Fruit fly (Drosophila melanogaster) whole organism, prepupa: ENCODE measurements around the gene CG31921.

ENCODE experiments used
- CG10631 ChIP-seq: fragments of 200-800 bp; sonication (Bioruptor generic); optimal IDR thresholded peaks from 2 replicates; lab custom pipeline; 2016; ENCODE audit warnings: missing biosample characterization, missing genetic modification characterization
- CG10669 ChIP-seq: fragments of 200-800 bp; sonication (Bioruptor generic); optimal IDR thresholded peaks from 3 replicates; lab custom pipeline; 2018; ENCODE audit warnings: missing biosample characterization, mild to moderate bottlenecking, missing genetic modification characterization, moderate library complexity
- CG11902 ChIP-seq: fragments of 200-800 bp; sonication (Bioruptor generic); optimal IDR thresholded peaks from 3 replicates; lab custom pipeline; 2016; ENCODE audit warnings: missing biosample characterization, missing genetic modification characterization
- CG32006 ChIP-seq: fragments of 200-800 bp; sonication (Bioruptor generic); optimal IDR thresholded peaks from 3 replicates; lab custom pipeline; 2017; ENCODE audit warnings: missing biosample characterization, mild to moderate bottlenecking, missing genetic modification characterization
- CG34406 ChIP-seq: fragments of 200-800 bp; sonication (Bioruptor generic); optimal IDR thresholded peaks from 3 replicates; lab custom pipeline; 2016; ENCODE audit warnings: missing biosample characterization, missing genetic modification characterization
- CG3919 ChIP-seq: fragments of 200-800 bp; sonication (Bioruptor generic); optimal IDR thresholded peaks from 3 replicates; lab custom pipeline; 2016; ENCODE audit warnings: missing biosample characterization, missing genetic modification characterization
- CG6163 ChIP-seq: fragments of 200-800 bp; sonication (Bioruptor generic); IDR thresholded peaks from 3 replicates; pipeline ENCODE4 v1.3.6; 2022; ENCODE audit warnings: missing biosample characterization, missing genetic modification characterization
- CG6808 ChIP-seq: fragments of 200-800 bp; sonication (Bioruptor generic); optimal IDR thresholded peaks from 3 replicates; lab custom pipeline; 2017; ENCODE audit warnings: missing biosample characterization, missing genetic modification characterization, mild to moderate bottlenecking, moderate library complexity, missing genetic modification reagents
- CG7368 ChIP-seq: fragments of 200-800 bp; sonication (Bioruptor generic); optimal IDR thresholded peaks from 3 replicates; lab custom pipeline; 2016; ENCODE audit warnings: missing biosample characterization, missing genetic modification characterization
- CG8119 ChIP-seq: fragments of 200-800 bp; sonication (Bioruptor generic); IDR thresholded peaks from 3 replicates; pipeline ENCODE4 v1.3.6; 2022; ENCODE audit warnings: missing biosample characterization, missing genetic modification characterization
- CG8632 ChIP-seq: fragments of 200-800 bp; sonication (Bioruptor generic); optimal IDR thresholded peaks from 3 replicates; lab custom pipeline; 2016; ENCODE audit warnings: missing biosample characterization, missing genetic modification characterization
- CG9139 ChIP-seq: fragments of 200-800 bp; sonication (Bioruptor generic); optimal IDR thresholded peaks from 3 replicates; lab custom pipeline; 2017; ENCODE audit warnings: missing biosample characterization, mild to moderate bottlenecking, missing genetic modification characterization
- Ets21C ChIP-seq: fragments of 200-800 bp; sonication (Bioruptor generic); optimal IDR thresholded peaks from 3 replicates; lab custom pipeline; 2016; ENCODE audit warnings: missing biosample characterization, missing genetic modification characterization
- Ets96B ChIP-seq: fragments of 200-800 bp; optimal IDR thresholded peaks from 2 replicates; lab custom pipeline; 2019; ENCODE audit warnings: missing biosample characterization, mild to moderate bottlenecking, missing genetic modification characterization, moderate library complexity
- Gug ChIP-seq: fragments of 200-800 bp; sonication (Bioruptor generic); IDR thresholded peaks from 2 replicates; pipeline ENCODE4 v1.3.6; 2022; ENCODE audit warnings: missing biosample characterization, missing genetic modification characterization
- Hr38 ChIP-seq: sonication (Bioruptor generic); optimal IDR thresholded peaks from 2 replicates; lab custom pipeline; 2016; ENCODE audit warnings: missing biosample characterization, missing genetic modification characterization
- Hr4 ChIP-seq: fragments of 200-800 bp; sonication (Bioruptor generic); optimal IDR thresholded peaks from 3 replicates; lab custom pipeline; 2016; ENCODE audit warnings: missing biosample characterization, missing genetic modification characterization
- Lpt ChIP-seq: fragments of 200-800 bp; sonication (Bioruptor generic); optimal IDR thresholded peaks from 3 replicates; lab custom pipeline; 2016; ENCODE audit warnings: missing biosample characterization, missing genetic modification characterization
- Met ChIP-seq: fragments of 200-800 bp; sonication (Bioruptor generic); optimal IDR thresholded peaks from 3 replicates; lab custom pipeline; 2016; ENCODE audit warnings: missing biosample characterization, missing genetic modification characterization
- OdsH ChIP-seq: fragments of 200-800 bp; sonication (Bioruptor generic); optimal IDR thresholded peaks from 3 replicates; lab custom pipeline; 2016; ENCODE audit warnings: missing biosample characterization, missing genetic modification characterization
- Sox102F ChIP-seq: fragments of 200-800 bp; sonication (Bioruptor generic); optimal IDR thresholded peaks from 2 replicates; lab custom pipeline; 2016; ENCODE audit warnings: missing biosample characterization, mild to moderate bottlenecking, missing genetic modification characterization
- achi ChIP-seq: fragments of 200-800 bp; sonication (Bioruptor generic); optimal IDR thresholded peaks from 3 replicates; lab custom pipeline; 2016; ENCODE audit warnings: missing biosample characterization, missing genetic modification characterization
- cyc ChIP-seq: fragments of 200-800 bp; sonication (Bioruptor generic); optimal IDR thresholded peaks from 3 replicates; lab custom pipeline; 2016; ENCODE audit warnings: missing biosample characterization, missing genetic modification characterization
- dac ChIP-seq: fragments of 200-800 bp; sonication (Bioruptor generic); optimal IDR thresholded peaks from 2 replicates; lab custom pipeline; 2017; ENCODE audit warnings: missing biosample characterization, mild to moderate bottlenecking, missing genetic modification characterization
- dsx ChIP-seq: fragments of 200-800 bp; optimal IDR thresholded peaks from 3 replicates; lab custom pipeline; 2019; ENCODE audit warnings: missing biosample characterization, mild to moderate bottlenecking, missing genetic modification characterization, moderate library complexity; ENCODE audit not compliant: poor library complexity, severe bottlenecking
- eg ChIP-seq: fragments of 200-800 bp; sonication (Bioruptor generic); IDR thresholded peaks from 3 replicates; pipeline ENCODE4 v1.3.6; 2022; ENCODE audit warnings: missing biosample characterization, missing genetic modification characterization
- fd59A ChIP-seq: fragments of 200-800 bp; sonication (Bioruptor generic); optimal IDR thresholded peaks from 2 replicates; lab custom pipeline; 2017; ENCODE audit warnings: missing biosample characterization, mild to moderate bottlenecking, missing genetic modification characterization, missing genetic modification reagents
- fd85E ChIP-seq: fragments of 200-800 bp; sonication (Bioruptor generic); optimal IDR thresholded peaks from 3 replicates; lab custom pipeline; 2016; ENCODE audit warnings: missing biosample characterization, missing genetic modification characterization
- fkh ChIP-seq: fragments of 200-800 bp; sonication (Bioruptor generic); optimal IDR thresholded peaks from 3 replicates; lab custom pipeline; 2017; ENCODE audit warnings: missing biosample characterization, mild to moderate bottlenecking, missing genetic modification characterization, moderate library complexity
- net ChIP-seq: fragments of 200-800 bp; sonication (Bioruptor generic); optimal IDR thresholded peaks from 3 replicates; lab custom pipeline; 2016; ENCODE audit warnings: missing biosample characterization, missing genetic modification characterization
- pdm3 ChIP-seq: fragments of 200-800 bp; sonication (Bioruptor generic); optimal IDR thresholded peaks from 3 replicates; lab custom pipeline; 2016; ENCODE audit warnings: missing biosample characterization, missing genetic modification characterization
- salr ChIP-seq, 2 experiments: fragments of 200-800 bp; sonication (Bioruptor generic); optimal IDR thresholded peaks; 3 replicates each; lab custom pipeline; 2016 to 2018; ENCODE audit warnings: missing biosample characterization in 2 of 2, missing genetic modification characterization in 2 of 2, mild to moderate bottlenecking in 1 of 2
- spab ChIP-seq: fragments of 200-800 bp; sonication (Bioruptor generic); optimal IDR thresholded peaks from 2 replicates; lab custom pipeline; 2017; ENCODE audit warnings: missing biosample characterization, mild to moderate bottlenecking, missing genetic modification characterization, missing genetic modification reagents
- ss ChIP-seq, 2 experiments: fragments of 200-800 bp; sonication (Bioruptor generic); optimal IDR thresholded peaks; 2 replicates in 1 of 2; 3 replicates in 1 of 2; lab custom pipeline; 2017 to 2018; ENCODE audit warnings: mild to moderate bottlenecking in 2 of 2, missing biosample characterization in 2 of 2, missing genetic modification characterization in 2 of 2, moderate library complexity in 1 of 2
- topi ChIP-seq: fragments of 200-800 bp; sonication (Bioruptor generic); optimal IDR thresholded peaks from 3 replicates; lab custom pipeline; 2016; ENCODE audit warnings: missing biosample characterization, missing genetic modification characterization
- vri ChIP-seq: fragments of 200-800 bp; sonication (Bioruptor generic); optimal IDR thresholded peaks from 3 replicates; lab custom pipeline; 2016; ENCODE audit warnings: missing biosample characterization, mild to moderate bottlenecking, missing genetic modification characterization

CG31921 gene

DNA sequence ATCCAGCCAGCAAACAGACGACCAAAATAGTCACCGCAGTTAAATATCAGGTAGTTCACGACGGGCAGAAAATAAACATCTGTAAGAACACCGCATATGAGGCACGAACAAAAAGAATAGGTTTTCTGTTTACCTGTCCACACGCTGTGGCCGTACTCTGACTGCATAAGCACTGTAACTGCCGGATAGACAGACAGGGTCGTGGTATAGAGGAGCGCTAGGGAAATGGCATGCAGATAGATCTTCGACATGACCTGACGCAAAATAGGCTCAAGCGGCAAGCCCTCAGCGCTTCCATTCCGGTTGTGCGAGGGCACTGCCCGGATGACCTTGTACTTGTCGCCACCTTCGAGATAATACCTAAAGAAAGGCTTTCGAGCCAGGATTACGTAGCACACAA lies 24.1 kb upstream of the CG31921 start:
- TF ChIP-seq CG3919 (GFP tag; lab: Kevin White, UChicago): no peak
- TF ChIP-seq eg: no peak
- no peak for TF ChIP-seq spab (GFP tag; lab: Kevin White, UChicago)
- no peak for TF ChIP-seq CG10669 (GFP tag; lab: Kevin White, UChicago)
- TF ChIP-seq, all 60 proteins: peak for 0

DNA sequence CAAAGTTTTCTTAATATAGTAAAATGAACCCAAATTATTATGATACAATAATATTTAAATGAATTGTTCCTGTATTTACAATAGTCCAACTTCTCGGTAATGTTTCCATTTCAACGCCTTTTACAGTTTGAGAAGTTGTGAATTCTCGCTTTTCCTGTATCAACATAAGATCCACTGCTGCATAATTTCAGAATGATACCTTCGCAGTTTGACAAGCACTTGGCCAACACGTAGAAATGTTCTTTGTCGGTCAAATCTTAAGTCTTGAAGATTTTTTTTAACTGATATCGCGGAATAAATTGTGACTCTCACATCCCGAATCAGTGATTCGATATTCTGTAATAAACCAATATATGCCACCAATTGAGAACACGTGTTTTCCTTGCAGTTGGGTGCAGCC lies 15.5 kb upstream of the CG31921 start:
- TF ChIP-seq salr (GFP tag; optimal IDR thresholded peaks at IDR 0.05; lab: Kevin White, UChicago): no peak
- no peak for TF ChIP-seq fkh (GFP tag; lab: Kevin White, UChicago)
- no peak for TF ChIP-seq pdm3 (GFP tag; lab: Kevin White, UChicago)
- no peak for TF ChIP-seq achi (GFP tag; lab: Kevin White, UChicago)
- TF ChIP-seq vri (GFP tag; lab: Kevin White, UChicago): no peak
- no peak for TF ChIP-seq CG8632 (GFP tag; lab: Kevin White, UChicago)
- no peak for TF ChIP-seq cyc (GFP tag; lab: Kevin White, UChicago)
- no peak for TF ChIP-seq CG7368
- no peak for TF ChIP-seq net (GFP tag; lab: Kevin White, UChicago)
- no peak for TF ChIP-seq Hr38 (GFP tag; lab: Kevin White, UChicago)
- no peak for TF ChIP-seq dac (GFP tag; lab: Kevin White, UChicago)
- TF ChIP-seq Lpt: no peak

DNA sequence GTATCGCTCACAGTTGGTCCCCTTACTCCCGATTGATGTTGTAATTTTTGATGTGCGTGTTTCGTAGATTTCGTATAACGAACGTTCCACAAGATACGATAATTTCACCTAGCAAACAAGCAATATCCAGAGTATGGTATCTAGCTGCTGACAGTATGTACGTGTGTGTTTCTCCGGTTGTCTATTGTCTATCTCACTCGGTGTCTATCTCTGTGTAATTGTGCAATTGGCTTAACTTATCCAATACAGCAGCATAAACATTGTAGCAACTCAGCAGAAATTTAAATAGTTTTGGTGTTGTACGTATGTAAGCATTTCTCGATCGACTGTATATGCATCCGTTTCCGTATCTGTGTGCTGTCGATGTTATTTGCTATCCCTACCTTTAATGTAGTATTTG lies 14.6 kb upstream of the CG31921 start:
- TF ChIP-seq CG10631 (GFP tag; lab: Kevin White, UChicago) (no peak), Ets21C (GFP tag; lab: Kevin White, UChicago) (no peak), CG9139 (no peak), cyc (GFP tag; lab: Kevin White, UChicago) (no peak), Ets96B (no peak), Gug (GFP tag; lab: Robert Waterston, UW) (no peak), Sox102F (GFP tag; lab: Kevin White, UChicago) (no peak), fd85E (no peak), CG32006 (GFP tag; lab: Kevin White, UChicago) (no peak), CG6808 (GFP tag; lab: Kevin White, UChicago) (no peak), CG11902 (GFP tag; lab: Kevin White, UChicago) (no peak), dsx (no peak), OdsH (GFP tag; lab: Kevin White, UChicago) (no peak), fd59A (GFP tag; lab: Kevin White, UChicago) (no peak), ss (GFP tag; optimal IDR thresholded peaks at IDR 0.05; lab: Kevin White, UChicago) (no peak), Met (GFP tag; lab: Kevin White, UChicago) (no peak), CG8119 (GFP tag; lab: Robert Waterston, UW) (no peak), pdm3 (GFP tag; lab: Kevin White, UChicago) (no peak), CG7368 (no peak), Hr38 (GFP tag; lab: Kevin White, UChicago) (no peak)

DNA sequence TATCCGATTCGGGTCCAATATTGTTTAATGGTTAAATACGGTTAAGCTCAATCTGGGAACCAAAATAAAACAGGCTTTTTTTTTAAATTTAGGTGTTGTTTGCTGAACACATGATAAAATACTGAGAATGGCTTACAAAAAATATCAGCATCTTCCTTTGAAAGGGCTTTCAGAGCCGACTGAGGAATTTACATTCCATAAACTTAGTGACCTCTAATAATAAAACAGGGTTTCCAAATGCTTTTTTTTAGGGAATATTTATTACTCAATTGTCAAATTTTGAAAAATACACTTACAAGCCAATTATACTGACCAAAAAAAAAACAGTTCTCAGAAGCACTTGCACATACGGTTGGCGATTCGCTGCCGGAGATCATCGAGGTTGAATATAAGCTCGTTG lies 2.5 kb downstream of the CG31921 start, which contains the start of gene CG43755:
Gene CG43755, minus strand, starts transcription at position 101 of the 400 bp plus-strand sequence.
- no peak for TF ChIP-seq fkh (GFP tag; lab: Kevin White, UChicago)
- no peak for TF ChIP-seq CG34406 (GFP tag; lab: Kevin White, UChicago)
- TF ChIP-seq CG8119 (GFP tag; lab: Robert Waterston, UW): no peak
- no peak for TF ChIP-seq Ets96B
- no peak for TF ChIP-seq Hr4
- no peak for TF ChIP-seq CG32006 (GFP tag; lab: Kevin White, UChicago)
- no peak for TF ChIP-seq topi
- TF ChIP-seq CG6163 (GFP tag; lab: Robert Waterston, UW): no peak
- TF ChIP-seq, all 60 proteins: peak for 0
